Fruit fly (Drosophila melanogaster) whole organism, pupa: Measurements from ENCODE around the gene CG15130.

Experiments
- CG10348 ChIP-seq: fragments of 200-800 bp; sonication (Bioruptor generic); IDR thresholded peaks from 2 replicates; pipeline ENCODE4 v1.3.6; 2022; ENCODE audit warnings: missing biosample characterization, missing genetic modification characterization
- CG13204 ChIP-seq: fragments of 200-800 bp; sonication (Bioruptor generic); optimal IDR thresholded peaks from 2 replicates; lab custom pipeline; 2018; ENCODE audit warnings: missing biosample characterization, mild to moderate bottlenecking, missing genetic modification characterization, moderate library complexity
- CG14655 ChIP-seq: fragments of 200-800 bp; sonication (Bioruptor generic); optimal IDR thresholded peaks from 3 replicates; lab custom pipeline; 2017; ENCODE audit warnings: mild to moderate bottlenecking, missing biosample characterization, missing genetic modification reagents, missing genetic modification characterization
- CG15710 ChIP-seq: fragments of 200-800 bp; sonication (Bioruptor generic); optimal IDR thresholded peaks from 2 replicates; lab custom pipeline; 2018; ENCODE audit warnings: missing biosample characterization, mild to moderate bottlenecking, missing genetic modification characterization, moderate library complexity
- CG8159 ChIP-seq: fragments of 200-800 bp; sonication (Bioruptor generic); optimal IDR thresholded peaks from 3 replicates; lab custom pipeline; 2018; ENCODE audit warnings: missing biosample characterization, mild to moderate bottlenecking, missing genetic modification characterization, moderate library complexity
- CG8301 ChIP-seq: fragments of 200-800 bp; sonication (Bioruptor generic); optimal IDR thresholded peaks from 2 replicates; lab custom pipeline; 2018; ENCODE audit warnings: missing biosample characterization, mild to moderate bottlenecking, missing genetic modification characterization
- EcR ChIP-seq: fragments of 200-800 bp; sonication (Bioruptor generic); optimal IDR thresholded peaks from 3 replicates; lab custom pipeline; 2019; ENCODE audit warnings: missing biosample characterization, missing genetic modification characterization, mild to moderate bottlenecking, moderate library complexity, missing genetic modification reagents
- Ets98B ChIP-seq: fragments of 200-800 bp; sonication (Bioruptor generic); IDR thresholded peaks from 2 replicates; pipeline ENCODE4 v1.3.6; 2022; ENCODE audit warnings: missing biosample characterization, missing genetic modification characterization
- Pif1A ChIP-seq: fragments of 200-800 bp; sonication (Bioruptor generic); optimal IDR thresholded peaks from 3 replicates; lab custom pipeline; 2016; ENCODE audit warnings: missing biosample characterization, missing genetic modification characterization
- fd96Ca ChIP-seq: fragments of 200-800 bp; sonication (Bioruptor generic); IDR thresholded peaks from 3 replicates; pipeline ENCODE4 v1.3.6; 2022; ENCODE audit warnings: missing biosample characterization, missing genetic modification characterization
- gl ChIP-seq: fragments of 200-800 bp; sonication (Bioruptor generic); optimal IDR thresholded peaks from 2 replicates; lab custom pipeline; 2018; ENCODE audit warnings: missing biosample characterization, mild to moderate bottlenecking, missing genetic modification characterization
- rn ChIP-seq: fragments of 200-800 bp; sonication (Bioruptor generic); IDR thresholded peaks from 2 replicates; pipeline ENCODE4 v1.3.6; 2022; ENCODE audit warnings: missing biosample characterization, missing genetic modification characterization

- TF ChIP-seq CG10348 (GFP tag; lab: Robert Waterston, UW) (no peak), CG14655 (no peak), CG13204 (no peak), EcR (no peak), rn (GFP tag; lab: Robert Waterston, UW) (no peak), CG8301 (tag; lab: Kevin White, UChicago) (no peak), gl (tag; lab: Kevin White, UChicago) (no peak), CG8159 (tag; lab: Kevin White, UChicago) (no peak), Ets98B (GFP tag; lab: Robert Waterston, UW) (no peak; the same call in 1 of the 2 replicates), Pif1A (GFP tag; lab: Kevin White, UChicago) (no peak), CG15710 (no peak), fd96Ca (GFP tag; lab: Robert Waterston, UW) (no peak)
Observed at dm6 chr2L:20417597-20418286, 6.7 kb downstream of the CG15130 start.
